Worm (Caenorhabditis elegans) whole organism, L4 larva: Measurements from ENCODE around the gene F09F7.6.

ENCODE experiments used
- F10B5.3 ChIP-seq: sonication (generic microtip); optimal IDR thresholded peaks from 2 replicates; lab custom pipeline; 2016; ENCODE audit warnings: mild to moderate bottlenecking, missing genetic modification characterization, missing compliant biosample characterization
- F37D6.2 ChIP-seq: sonication (generic microtip); optimal IDR thresholded peaks from 2 replicates; lab custom pipeline; 2016; ENCODE audit warnings: mild to moderate bottlenecking, missing genetic modification characterization, missing compliant biosample characterization
- F44E2.7 ChIP-seq: fragments of 200-800 bp; sonication (Bioruptor generic); IDR thresholded peaks from 2 replicates; pipeline ENCODE4 v2.1.2; 2022; ENCODE audit warnings: missing genetic modification characterization, missing compliant biosample characterization
- F49E8.2 ChIP-seq: sonication (generic microtip); optimal IDR thresholded peaks from 2 replicates; lab custom pipeline; 2016; ENCODE audit warnings: missing compliant biosample characterization, mild to moderate bottlenecking, missing genetic modification characterization, borderline replicate concordance
- R02D3.7 ChIP-seq: fragments of 150-350 bp; sonication (generic microtip); optimal IDR thresholded peaks from 3 replicates; lab custom pipeline; 2014; ENCODE audit warnings: missing biosample characterization, missing genetic modification characterization
- T20F7.1 ChIP-seq: fragments of 200-800 bp; sonication (Bioruptor generic); optimal IDR thresholded peaks from 2 replicates; lab custom pipeline; 2018; ENCODE audit warnings: mild to moderate bottlenecking, missing genetic modification characterization, missing compliant biosample characterization
- T26A8.4 ChIP-seq: fragments of 200-800 bp; sonication (Bioruptor generic); IDR thresholded peaks from 2 replicates; pipeline ENCODE4 v1.3.6; 2022; ENCODE audit warnings: missing genetic modification characterization, missing compliant biosample characterization
- Y48G9A.11 ChIP-seq: fragments of 200-800 bp; sonication (Bioruptor generic); IDR thresholded peaks from 2 replicates; pipeline ENCODE4 v1.3.6; 2022; ENCODE audit warnings: missing genetic modification reagents, missing genetic modification characterization, missing compliant biosample characterization
- Y5F2A.4 ChIP-seq: fragments of 200-800 bp; sonication (Bioruptor generic); optimal IDR thresholded peaks from 2 replicates; lab custom pipeline; 2018; ENCODE audit warnings: mild to moderate bottlenecking, missing genetic modification characterization, missing compliant biosample characterization
- Y75B8A.6 ChIP-seq: fragments of 200-800 bp; sonication (Bioruptor generic); IDR thresholded peaks from 2 replicates; pipeline ENCODE4 v1.3.6; 2022; ENCODE audit warnings: missing genetic modification reagents, missing genetic modification characterization, missing compliant biosample characterization
- ZK337.2 ChIP-seq: fragments of 200-800 bp; sonication (Bioruptor generic); IDR thresholded peaks from 2 replicates; pipeline ENCODE4 v1.3.6; 2022; ENCODE audit warnings: missing genetic modification reagents, missing genetic modification characterization, missing compliant biosample characterization
- ZK546.5 ChIP-seq, 2 experiments: sonication (generic microtip); optimal IDR thresholded peaks; 2 replicates each; lab custom pipeline; 2017; ENCODE audit warnings: missing biosample characterization in 2 of 2, missing genetic modification characterization in 2 of 2
- aha-1 ChIP-seq: fragments of 150-350 bp; peaks from one replicate; lab custom pipeline; 2014; ENCODE audit warnings: missing biosample characterization, missing genetic modification characterization
- aly-2 ChIP-seq: sonication (generic microtip); optimal IDR thresholded peaks from 2 replicates; lab custom pipeline; 2018; ENCODE audit warnings: missing biosample characterization, missing genetic modification characterization
- ama-1 ChIP-seq: fragments of 150-350 bp; optimal IDR thresholded peaks from 2 replicates; lab custom pipeline; 2014; ENCODE audit warnings: inconsistent platforms, mixed read lengths
- ceh-28 ChIP-seq: fragments of 150-350 bp; optimal IDR thresholded peaks from 2 replicates; lab custom pipeline; 2014; ENCODE audit warnings: missing biosample characterization, missing genetic modification reagents, missing genetic modification characterization
- ceh-32 ChIP-seq: sonication (generic microtip); optimal IDR thresholded peaks from 2 replicates; lab custom pipeline; 2016; ENCODE audit warnings: mild to moderate bottlenecking, missing genetic modification characterization, missing compliant biosample characterization; ENCODE audit not compliant: poor library complexity
- cey-2 ChIP-seq: sonication (generic microtip); optimal IDR thresholded peaks from 3 replicates; lab custom pipeline; 2017; ENCODE audit warnings: missing genetic modification characterization, mild to moderate bottlenecking, missing compliant biosample characterization, antibody characterized with exemption, borderline replicate concordance; ENCODE audit not compliant: insufficient read depth
- ctbp-1 ChIP-seq: fragments of 200-800 bp; sonication (Bioruptor generic); IDR thresholded peaks from 2 replicates; pipeline ENCODE4 v1.3.6; 2022; ENCODE audit warnings: missing genetic modification reagents, missing genetic modification characterization, missing compliant biosample characterization
- dmd-6 ChIP-seq: fragments of 200-800 bp; sonication (Bioruptor generic); IDR thresholded peaks from 2 replicates; pipeline ENCODE4 v1.3.6; 2022; ENCODE audit warnings: missing genetic modification reagents, missing genetic modification characterization, missing compliant biosample characterization
- dmd-8 ChIP-seq: fragments of 200-800 bp; sonication (Bioruptor generic); IDR thresholded peaks from 2 replicates; pipeline ENCODE4 v1.3.6; 2022; ENCODE audit warnings: missing genetic modification characterization, missing compliant biosample characterization
- dpl-1 ChIP-seq: fragments of 150-350 bp; optimal IDR thresholded peaks from 2 replicates; lab custom pipeline; 2014; ENCODE audit warnings: missing biosample characterization, missing genetic modification reagents, missing genetic modification characterization
- egl-27 ChIP-seq: sonication (generic microtip); optimal IDR thresholded peaks from 3 replicates; lab custom pipeline; 2017; ENCODE audit warnings: missing biosample characterization, missing genetic modification reagents, missing genetic modification characterization
- fos-1 ChIP-seq: fragments of 150-350 bp; optimal IDR thresholded peaks from 2 replicates; lab custom pipeline; 2014; ENCODE audit warnings: missing biosample characterization, missing genetic modification characterization
- hlh-11 ChIP-seq: fragments of 200-800 bp; sonication (Bioruptor generic); optimal IDR thresholded peaks from 2 replicates; lab custom pipeline; 2018; ENCODE audit warnings: mild to moderate bottlenecking, missing genetic modification characterization, missing compliant biosample characterization
- hlh-30 ChIP-seq: sonication (generic microtip); optimal IDR thresholded peaks from 2 replicates; lab custom pipeline; 2017; ENCODE audit warnings: antibody characterized with exemption, mild to moderate bottlenecking, missing genetic modification characterization, missing compliant biosample characterization; ENCODE audit not compliant: insufficient read depth
- hmg-1.1 ChIP-seq: fragments of 200-800 bp; sonication (Bioruptor generic); IDR thresholded peaks from 2 replicates; pipeline ENCODE4 v1.3.6; 2022; ENCODE audit warnings: missing genetic modification reagents, missing genetic modification characterization, missing compliant biosample characterization
- lin-15B ChIP-seq: fragments of 150-350 bp; sonication (generic microtip); optimal IDR thresholded peaks from 3 replicates; lab custom pipeline; 2014; ENCODE audit warnings: missing biosample characterization, missing genetic modification characterization
- madf-5 ChIP-seq, 2 experiments: fragments of 200-800 bp; sonication (Bioruptor generic); IDR thresholded peaks; 2 replicates each; pipeline ENCODE4 v1.3.6; 2022; ENCODE audit warnings: missing compliant biosample characterization in 2 of 2, missing genetic modification characterization in 2 of 2
- madf-9 ChIP-seq: fragments of 200-800 bp; sonication (Bioruptor generic); conservative IDR thresholded peaks from 2 replicates; pipeline ENCODE4 v1.3.6; 2022; ENCODE audit warnings: missing genetic modification reagents, missing genetic modification characterization, missing compliant biosample characterization
- mdt-29 ChIP-seq: fragments of 200-800 bp; sonication (Bioruptor generic); IDR thresholded peaks from 2 replicates; pipeline ENCODE4 v1.3.6; 2022; ENCODE audit warnings: missing genetic modification reagents, missing genetic modification characterization, missing compliant biosample characterization
- mep-1 ChIP-seq: fragments of 150-350 bp; sonication (generic microtip); optimal IDR thresholded peaks from 3 replicates; lab custom pipeline; 2014; ENCODE audit warnings: missing biosample characterization, missing genetic modification characterization
- mes-2 ChIP-seq: sonication (generic microtip); optimal IDR thresholded peaks from 2 replicates; lab custom pipeline; 2016; ENCODE audit warnings: missing genotype, mild to moderate bottlenecking, missing genetic modification characterization, missing compliant biosample characterization; ENCODE audit not compliant: poor library complexity, severe bottlenecking
- nhr-76 ChIP-seq: fragments of 150-350 bp; optimal IDR thresholded peaks from 2 replicates; lab custom pipeline; 2014; ENCODE audit warnings: missing biosample characterization, missing genetic modification characterization
- nhr-77 ChIP-seq: fragments of 150-350 bp; optimal IDR thresholded peaks from 2 replicates; lab custom pipeline; 2014; ENCODE audit warnings: missing biosample characterization, missing genetic modification characterization
- php-3 ChIP-seq: fragments of 200-800 bp; sonication (Bioruptor generic); IDR thresholded peaks from 2 replicates; pipeline ENCODE4 v1.3.6; 2022; ENCODE audit warnings: missing genetic modification reagents, missing genetic modification characterization, missing compliant biosample characterization
- pqm-1 ChIP-seq: sonication (generic microtip); optimal IDR thresholded peaks from 2 replicates; lab custom pipeline; 2017; ENCODE audit warnings: missing biosample characterization, missing genetic modification characterization
- rbr-2 ChIP-seq: sonication (generic microtip); optimal IDR thresholded peaks from 2 replicates; lab custom pipeline; 2016; ENCODE audit warnings: missing genotype, missing genetic modification characterization, missing compliant biosample characterization
- sdz-12 ChIP-seq: fragments of 200-800 bp; sonication (Bioruptor generic); optimal IDR thresholded peaks from 2 replicates; lab custom pipeline; 2018; ENCODE audit warnings: mild to moderate bottlenecking, missing genetic modification characterization, missing compliant biosample characterization
- set-16 ChIP-seq: fragments of 200-800 bp; sonication (Bioruptor generic); IDR thresholded peaks from 2 replicates; pipeline ENCODE4 v1.3.6; 2022; ENCODE audit warnings: missing genetic modification reagents, missing genetic modification characterization, missing compliant biosample characterization
- skn-1 ChIP-seq: fragments of 150-350 bp; optimal IDR thresholded peaks from 2 replicates; lab custom pipeline; 2014; ENCODE audit warnings: missing biosample characterization, missing genetic modification characterization
- snpc-1.2 ChIP-seq: fragments of 200-800 bp; sonication (Bioruptor generic); IDR thresholded peaks from 2 replicates; pipeline ENCODE4 v1.3.6; 2022; ENCODE audit warnings: missing genetic modification reagents, missing genetic modification characterization, missing compliant biosample characterization
- tag-97 ChIP-seq: fragments of 200-800 bp; sonication (Bioruptor generic); IDR thresholded peaks from 2 replicates; pipeline ENCODE4 v1.3.6; 2022; ENCODE audit warnings: missing genetic modification characterization, missing compliant biosample characterization
- tra-1 ChIP-seq: fragments of 200-800 bp; sonication (Bioruptor generic); IDR thresholded peaks from 2 replicates; pipeline ENCODE4 v1.3.6; 2022; ENCODE audit warnings: missing genetic modification reagents, missing genetic modification characterization, missing compliant biosample characterization
- unc-130 ChIP-seq: sonication (generic microtip); optimal IDR thresholded peaks from 2 replicates; lab custom pipeline; 2016; ENCODE audit warnings: missing genetic modification reagents, missing genetic modification characterization, missing compliant biosample characterization
- unc-39 ChIP-seq: sonication (generic microtip); optimal IDR thresholded peaks from 2 replicates; lab custom pipeline; 2017; ENCODE audit warnings: missing biosample characterization, missing genetic modification characterization
- zag-1 ChIP-seq: fragments of 150-350 bp; optimal IDR thresholded peaks from 2 replicates; lab custom pipeline; 2014; ENCODE audit warnings: missing biosample characterization, missing genetic modification characterization
- zfp-2 ChIP-seq: sonication (generic microtip); optimal IDR thresholded peaks from 2 replicates; lab custom pipeline; 2016; ENCODE audit warnings: mild to moderate bottlenecking, missing genetic modification characterization, missing compliant biosample characterization
- zfp-3 ChIP-seq: fragments of 200-800 bp; sonication (Bioruptor generic); conservative IDR thresholded peaks from 2 replicates; pipeline ENCODE4 v1.3.6; 2022; ENCODE audit warnings: missing genetic modification reagents, missing genetic modification characterization, missing compliant biosample characterization
- zip-11 ChIP-seq: fragments of 200-800 bp; sonication (Bioruptor generic); IDR thresholded peaks from 2 replicates; pipeline ENCODE4 v1.3.6; 2022; ENCODE audit warnings: missing genetic modification characterization, missing compliant biosample characterization
- zip-2 ChIP-seq: fragments of 150-350 bp; optimal IDR thresholded peaks from 2 replicates; lab custom pipeline; 2014; ENCODE audit warnings: missing biosample characterization, missing genetic modification characterization
- ztf-11 ChIP-seq: fragments of 150-350 bp; optimal IDR thresholded peaks from 2 replicates; lab custom pipeline; 2014; ENCODE audit warnings: missing biosample characterization, missing genetic modification characterization
- ztf-7 ChIP-seq: fragments of 150-350 bp; optimal IDR thresholded peaks from 2 replicates; lab custom pipeline; 2014; ENCODE audit warnings: missing biosample characterization, missing genetic modification characterization

F09F7.6 gene

DNA sequence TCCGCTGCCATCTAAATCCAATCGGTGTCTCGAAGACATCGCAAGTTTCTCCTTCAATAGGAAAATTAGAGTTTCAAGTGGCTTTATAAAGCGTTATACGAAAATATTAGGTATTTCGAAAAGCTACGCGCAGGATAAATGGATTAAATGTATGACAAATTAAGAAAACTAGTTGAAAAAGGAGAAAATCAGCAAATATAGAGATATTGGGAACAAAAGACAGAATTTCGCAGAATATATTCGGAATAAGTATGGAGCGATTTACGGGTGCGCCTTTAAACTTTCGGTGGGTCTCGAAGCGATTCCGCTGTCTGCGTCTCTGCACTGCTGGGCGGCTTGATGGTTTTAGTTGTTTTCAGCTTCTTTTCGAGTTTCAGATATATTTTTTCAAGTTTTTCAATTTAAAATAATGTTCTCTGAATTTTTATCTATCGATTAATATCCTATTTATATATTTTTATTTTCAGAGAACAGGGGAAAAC is 39.8 kb upstream of the F09F7.6 start, which contains the start of the genes ddx-15 and ucr-1 (continued):
- TF ChIP-seq zag-1 (no peak), mep-1 (no peak), hlh-11 (tag; lab: Kevin White, UChicago) (peak; percentile 47), F44E2.7 (GFP tag; lab: Robert Waterston, UW) (no peak), dpl-1 (GFP tag; lab: Kevin White, UChicago) (peak; percentile 68), madf-9 (GFP tag; lab: Robert Waterston, UW) (no peak), Y5F2A.4 (no peak), lin-15B (tag; lab: Kevin White, UChicago) (no peak), F10B5.3 (tag; lab: Kevin White, UChicago) (no peak), tag-97 (GFP tag; lab: Robert Waterston, UW) (no peak), tra-1 (GFP tag; lab: Robert Waterston, UW) (no peak), ZK546.5 (tag; optimal IDR thresholded peaks at IDR 0.05; lab: Kevin White, UChicago) (no peak), mes-2 (tag; lab: Kevin White, UChicago) (peak; percentile 87), snpc-1.2 (GFP tag; lab: Robert Waterston, UW) (no peak), ztf-7 (no peak), Y48G9A.11 (GFP tag; lab: Robert Waterston, UW) (no peak), ceh-28 (tag; lab: Kevin White, UChicago) (no peak), R02D3.7 (tag; lab: Kevin White, UChicago) (peak; percentile 55), unc-39 (tag; lab: Kevin White, UChicago) (no peak), T20F7.1 (GFP tag; lab: Kevin White, UChicago) (no peak), hlh-30 (peak; percentile 63), unc-130 (GFP tag; lab: Kevin White, UChicago) (peak; percentile 27), zfp-2 (tag; lab: Kevin White, UChicago) (no peak), egl-27 (no peak), ctbp-1 (GFP tag; lab: Robert Waterston, UW) (no peak), mdt-29 (no peak), fos-1 (tag; lab: Kevin White, UChicago) (no peak), T26A8.4 (GFP tag; lab: Robert Waterston, UW) (no peak), zip-2 (no peak), set-16 (no peak), skn-1 (tag; lab: Kevin White, UChicago) (no peak), nhr-76 (tag; lab: Kevin White, UChicago) (no peak), F49E8.2 (tag; lab: Kevin White, UChicago) (no peak), php-3 (GFP tag; lab: Robert Waterston, UW) (no peak), Y75B8A.6 (no peak), ama-1 (lab: Kevin White, UChicago) (peak; percentile 33), zip-11 (no peak), hmg-1.1 (0 out of 2 replicates have a peak, but pooled peaks have one; percentile 34), nhr-77 (tag; lab: Kevin White, UChicago) (no peak), aha-1 (tag; lab: Kevin White, UChicago) (no peak), pqm-1 (tag; lab: Kevin White, UChicago) (no peak), rbr-2 (peak; percentile 9), ztf-11 (no peak), zfp-3 (GFP tag; lab: Robert Waterston, UW) (no peak), madf-5 (GFP tag; IDR thresholded peaks at IDR 0.05; lab: Robert Waterston, UW) (no peak), dmd-8 (GFP tag; lab: Robert Waterston, UW) (no peak), ceh-32 (tag; lab: Kevin White, UChicago) (no peak), ZK337.2 (no peak), dmd-6 (no peak), F37D6.2 (tag; lab: Kevin White, UChicago) (no peak), cey-2 (tag; lab: Kevin White, UChicago) (no peak), sdz-12 (GFP tag; lab: Kevin White, UChicago) (no peak), aly-2 (tag; lab: Kevin White, UChicago) (no peak)
